Worm (Caenorhabditis elegans) whole organism, early embryonic: ENCODE measurements around the gene srv-11.

Experiments
- aly-1 ChIP-seq: sonication (generic microtip); optimal IDR thresholded peaks from 2 replicates; lab custom pipeline; 2016; ENCODE audit warnings: missing genetic modification characterization, missing compliant biosample characterization
- flt-1 ChIP-seq: fragments of 200-800 bp; sonication (Bioruptor generic); IDR thresholded peaks from 2 replicates; pipeline ENCODE4 v1.3.6; 2022; ENCODE audit warnings: missing genetic modification characterization, missing compliant biosample characterization
- tbx-11 ChIP-seq: fragments of 200-800 bp; sonication (Bioruptor generic); IDR thresholded peaks from 2 replicates; pipeline ENCODE4 v1.3.6; 2022; ENCODE audit warnings: missing genetic modification characterization, missing compliant biosample characterization

- TF ChIP-seq tbx-11 (no peak), aly-1 (tag; lab: Kevin White, UChicago) (no peak), flt-1 (GFP tag; lab: Robert Waterston, UW) (no peak)
Observed at ce11 chrIV:16236827-16237226, 15.4 kb upstream of the srv-11 start.
